Worm (Caenorhabditis elegans) whole organism, L3 larva: Measurements from ENCODE around the gene unc-104.

Experiments used
- ceh-16 ChIP-seq: sonication (generic microtip); optimal IDR thresholded peaks from 2 replicates; lab custom pipeline; 2017; ENCODE audit warnings: missing biosample characterization, missing genetic modification characterization
- ceh-28 ChIP-seq: fragments of 150-350 bp; optimal IDR thresholded peaks from 2 replicates; lab custom pipeline; 2014; ENCODE audit warnings: missing biosample characterization, missing genetic modification reagents, missing genetic modification characterization
- ceh-82 ChIP-seq: fragments of 150-350 bp; optimal IDR thresholded peaks from 2 replicates; lab custom pipeline; 2014; ENCODE audit warnings: missing biosample characterization, missing genetic modification characterization
- ceh-9 ChIP-seq: sonication (generic microtip); optimal IDR thresholded peaks from 2 replicates; lab custom pipeline; 2018; ENCODE audit warnings: missing biosample characterization, missing genetic modification characterization
- daf-12 ChIP-seq: fragments of 150-350 bp; optimal IDR thresholded peaks from 2 replicates; lab custom pipeline; 2014; ENCODE audit warnings: missing biosample characterization, missing genetic modification reagents, missing genetic modification characterization
- egl-5 ChIP-seq: fragments of 150-350 bp; optimal IDR thresholded peaks from 2 replicates; lab custom pipeline; 2017; ENCODE audit warnings: missing biosample characterization, missing genetic modification reagents, missing genetic modification characterization, inconsistent platforms
- elt-2 ChIP-seq: sonication (generic microtip); optimal IDR thresholded peaks from 2 replicates; lab custom pipeline; 2016; ENCODE audit warnings: missing genetic modification reagents, mild to moderate bottlenecking, missing genetic modification characterization, missing compliant biosample characterization
- fkh-2 ChIP-seq: fragments of 150-350 bp; optimal IDR thresholded peaks from 2 replicates; lab custom pipeline; 2014; ENCODE audit warnings: missing biosample characterization, missing genetic modification reagents, missing genetic modification characterization
- jun-1 ChIP-seq: fragments of 150-350 bp; optimal IDR thresholded peaks from 2 replicates; lab custom pipeline; 2014; ENCODE audit warnings: missing biosample characterization, missing genetic modification reagents, missing genetic modification characterization
- lin-15B ChIP-seq: fragments of 150-350 bp; optimal IDR thresholded peaks from 2 replicates; lab custom pipeline; 2014; ENCODE audit warnings: missing biosample characterization, missing genetic modification characterization
- lsy-12 ChIP-seq: sonication (generic microtip); optimal IDR thresholded peaks from 2 replicates; lab custom pipeline; 2016; ENCODE audit warnings: mild to moderate bottlenecking, missing genetic modification characterization, missing compliant biosample characterization
- mdl-1 ChIP-seq: fragments of 150-350 bp; optimal IDR thresholded peaks from 2 replicates; lab custom pipeline; 2014; ENCODE audit warnings: missing biosample characterization, missing genetic modification characterization
- mml-1 ChIP-seq: fragments of 150-350 bp; sonication (generic microtip); optimal IDR thresholded peaks from 3 replicates; lab custom pipeline; 2014; ENCODE audit warnings: missing biosample characterization, missing genetic modification characterization
- nfya-1 ChIP-seq: sonication (generic microtip); optimal IDR thresholded peaks from 2 replicates; lab custom pipeline; 2017; ENCODE audit warnings: missing genetic modification characterization, mild to moderate bottlenecking, missing compliant biosample characterization, antibody characterized with exemption, moderate library complexity; ENCODE audit not compliant: insufficient read depth
- nhr-11 ChIP-seq: fragments of 150-350 bp; optimal IDR thresholded peaks from 2 replicates; lab custom pipeline; 2014; ENCODE audit warnings: missing biosample characterization, missing genetic modification characterization
- nhr-12 ChIP-seq: fragments of 150-350 bp; optimal IDR thresholded peaks from 2 replicates; lab custom pipeline; 2014; ENCODE audit warnings: missing biosample characterization, missing genetic modification characterization
- nhr-25 ChIP-seq: sonication (generic microtip); optimal IDR thresholded peaks from 2 replicates; lab custom pipeline; 2017; ENCODE audit warnings: missing biosample characterization, missing genetic modification characterization
- nhr-28 ChIP-seq: fragments of 150-350 bp; optimal IDR thresholded peaks from 2 replicates; lab custom pipeline; 2014; ENCODE audit warnings: missing biosample characterization, missing genetic modification characterization
- nhr-67 ChIP-seq: fragments of 150-350 bp; optimal IDR thresholded peaks from 2 replicates; lab custom pipeline; 2014; ENCODE audit warnings: missing biosample characterization, missing genetic modification characterization
- pha-4 ChIP-seq: fragments of 150-350 bp; optimal IDR thresholded peaks from 2 replicates; lab custom pipeline; 2014; ENCODE audit warnings: missing biosample characterization, missing genetic modification reagents, missing genetic modification characterization
- pqm-1 ChIP-seq: fragments of 150-350 bp; optimal IDR thresholded peaks from 2 replicates; lab custom pipeline; 2017; ENCODE audit warnings: missing biosample characterization, missing genetic modification characterization, inconsistent platforms
- skn-1 ChIP-seq: fragments of 150-350 bp; optimal IDR thresholded peaks from 2 replicates; lab custom pipeline; 2014; ENCODE audit warnings: missing biosample characterization, missing genetic modification characterization
- unc-39 ChIP-seq: sonication (generic microtip); optimal IDR thresholded peaks from 4 replicates; lab custom pipeline; 2017; ENCODE audit warnings: missing biosample characterization, missing genetic modification characterization
- zag-1 ChIP-seq: fragments of 150-350 bp; optimal IDR thresholded peaks from 2 replicates; lab custom pipeline; 2014; ENCODE audit warnings: missing biosample characterization, missing genetic modification characterization
- ztf-4 ChIP-seq: fragments of 150-350 bp; optimal IDR thresholded peaks from 2 replicates; lab custom pipeline; 2014; ENCODE audit warnings: missing biosample characterization, missing genetic modification characterization

Gene unc-104

DNA sequence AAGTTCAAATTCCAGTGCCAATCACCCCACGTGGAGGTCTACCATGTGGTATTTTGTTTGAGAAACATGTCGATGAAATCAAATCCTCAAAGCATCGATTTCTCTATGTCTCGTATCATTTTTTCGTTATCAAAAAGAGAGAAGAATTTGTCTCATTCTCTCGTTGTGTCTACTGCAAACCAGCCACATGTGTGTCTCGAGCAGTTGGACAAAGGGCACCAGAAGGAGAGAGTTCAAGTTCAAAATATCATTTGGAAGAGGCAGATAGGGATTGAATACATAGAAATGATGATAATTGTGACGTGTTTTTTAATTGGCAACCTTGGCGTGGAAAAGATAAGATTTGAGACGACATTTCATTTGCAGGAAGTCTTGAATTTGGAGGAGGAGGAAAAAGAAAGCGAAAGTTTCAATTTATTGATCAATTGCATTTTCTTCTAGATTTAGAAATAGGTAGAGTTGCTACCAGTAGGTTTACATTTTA is 64.5 kb downstream of the unc-104 start (continued):
- no peak for TF ChIP-seq ceh-9
- TF ChIP-seq egl-5 (tag; lab: Kevin White, UChicago), result peak; percentile 30
- TF ChIP-seq skn-1, result peak; percentile 53
- TF ChIP-seq lsy-12 (tag; lab: Kevin White, UChicago), result no peak
- TF ChIP-seq ceh-16 (tag; lab: Kevin White, UChicago), result no peak
- no peak for TF ChIP-seq unc-39 (tag; lab: Kevin White, UChicago)
- TF ChIP-seq elt-2, result peak; percentile 96
- TF ChIP-seq ceh-82 (tag; lab: Kevin White, UChicago), result no peak
- TF ChIP-seq fkh-2 (tag; lab: Kevin White, UChicago), result no peak
- TF ChIP-seq jun-1 (tag; lab: Kevin White, UChicago), result peak; percentile 46
- TF ChIP-seq mml-1 (tag; lab: Kevin White, UChicago), result no peak
- TF ChIP-seq daf-12 (tag; lab: Kevin White, UChicago), result no peak
- peak; percentile 32 for TF ChIP-seq nfya-1 (tag; lab: Kevin White, UChicago)
- no peak for TF ChIP-seq zag-1 (tag; lab: Kevin White, UChicago)
- TF ChIP-seq ztf-4, result no peak
- no peak for TF ChIP-seq nhr-12 (tag; lab: Kevin White, UChicago)

DNA sequence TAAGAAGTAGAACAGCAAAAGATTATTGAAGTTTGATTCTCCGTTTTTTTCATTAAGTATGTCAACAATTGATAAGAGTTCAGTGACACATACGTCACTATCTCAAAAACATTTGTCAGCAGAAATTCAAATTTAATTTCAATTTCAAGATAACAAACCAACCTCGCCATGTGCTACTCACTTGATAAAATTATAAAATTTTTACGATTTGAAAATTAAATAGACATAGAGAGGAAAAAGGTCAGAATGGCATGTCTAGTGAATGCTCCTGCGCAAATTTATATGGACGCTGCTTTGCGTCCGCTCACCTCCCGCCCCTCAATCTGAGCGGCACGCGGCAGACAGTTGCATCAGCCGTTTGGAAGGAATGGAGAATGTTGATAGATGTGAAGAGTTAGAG is 65.4 kb downstream of the unc-104 start:
- TF ChIP-seq nhr-28 (tag; lab: Kevin White, UChicago) (no peak), nfya-1 (tag; lab: Kevin White, UChicago) (peak; percentile 7), daf-12 (tag; lab: Kevin White, UChicago) (no peak), ceh-28 (tag; lab: Kevin White, UChicago) (no peak), jun-1 (tag; lab: Kevin White, UChicago) (peak; percentile 23), elt-2 (peak; percentile 96), pqm-1 (peak; percentile 93), zag-1 (tag; lab: Kevin White, UChicago) (no peak), mdl-1 (peak; percentile 10), nhr-67 (tag; lab: Kevin White, UChicago) (no peak), ceh-82 (tag; lab: Kevin White, UChicago) (no peak), nhr-11 (tag; lab: Kevin White, UChicago) (peak; percentile 16), lin-15B (tag; lab: Kevin White, UChicago) (no peak), fkh-2 (tag; lab: Kevin White, UChicago) (no peak), skn-1 (peak; percentile 82), nhr-25 (tag; lab: Kevin White, UChicago) (no peak), pha-4 (tag; lab: Kevin White, UChicago) (peak; percentile 64)
